Fruit fly (Drosophila melanogaster): ENCODE data around the gene CG44085.

Gene CG44085

DNA sequence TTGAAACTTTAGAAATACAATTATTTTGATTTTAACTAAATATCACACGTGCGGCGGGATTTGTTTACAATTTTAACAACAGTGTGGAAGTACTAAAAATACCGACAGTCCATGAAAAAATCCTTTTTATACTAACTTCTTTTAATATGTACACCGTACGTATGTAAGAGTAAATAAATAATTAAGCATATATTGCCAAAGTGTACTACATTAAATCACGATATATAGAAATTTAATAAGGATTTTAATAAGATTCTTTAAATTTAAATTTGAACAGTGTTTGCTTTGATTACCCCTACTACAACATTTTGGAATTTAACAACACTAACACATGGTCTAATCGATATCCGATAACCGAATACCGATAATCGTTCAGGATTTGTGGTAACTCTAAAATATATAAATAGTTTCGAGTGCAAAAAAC is 38.6 kb upstream of the CG44085 start, which contains the start of the genes Ski6 and CG16812 (continued):
- peak; percentile 46 for TF ChIP-seq onecut (GFP tag; IDR thresholded peaks at IDR 0.05)
- TF ChIP-seq dati (GFP tag; IDR thresholded peaks at IDR 0.05) = no peak
- TF ChIP-seq HLH3B (GFP tag; IDR thresholded peaks at IDR 0.05) = peak; percentile 64
- 0 out of 2 replicates have a peak, but pooled peaks have one; percentile 16 for TF ChIP-seq sisA (GFP tag; IDR thresholded peaks at IDR 0.05)
- peak; percentile 77 for TF ChIP-seq CG12155 (GFP tag; optimal IDR thresholded peaks at IDR 0.05)
- peak; percentile 81 for TF ChIP-seq CG30020 (tag; optimal IDR thresholded peaks at IDR 0.05)
- TF ChIP-seq CG14965 (GFP tag; optimal IDR thresholded peaks at IDR 0.05; ENCODE audit: borderline replicate concordance) = no peak
- TF ChIP-seq kay (GFP tag; optimal IDR thresholded peaks at IDR 0.05) = peak; percentile 52
- no peak for TF ChIP-seq tio (GFP tag; optimal IDR thresholded peaks at IDR 0.05)
- no peak for TF ChIP-seq Usf (GFP tag; optimal IDR thresholded peaks at IDR 0.05)
- TF ChIP-seq CoRest (tag; optimal IDR thresholded peaks at IDR 0.05) = peak; percentile 81
- peak; percentile 65 for TF ChIP-seq CG2116 (GFP tag; optimal IDR thresholded peaks at IDR 0.05)
- peak; percentile 83 for TF ChIP-seq CG31441 (GFP tag; IDR thresholded peaks at IDR 0.05)
- TF ChIP-seq gfzf (GFP tag; optimal IDR thresholded peaks at IDR 0.05) = peak; percentile 58
- TF ChIP-seq lbe (GFP tag; optimal IDR thresholded peaks at IDR 0.05) = no peak
- peak; percentile 83 for TF ChIP-seq CG15269 (tag; optimal IDR thresholded peaks at IDR 0.05)
- TF ChIP-seq CG15479 (GFP tag; optimal IDR thresholded peaks at IDR 0.05) = no peak
- 0 out of 3 replicates have a peak, but pooled peaks have one; percentile 31 for TF ChIP-seq CG34224 (GFP tag; IDR thresholded peaks at IDR 0.05; ENCODE audit: partially characterized antibody)
- peak; percentile 68 for TF ChIP-seq gsb-n (tag; optimal IDR thresholded peaks at IDR 0.05)
- TF ChIP-seq CG1024 (GFP tag; IDR thresholded peaks at IDR 0.05) = peak; percentile 22; the same call in 1 of the 2 replicates
- peak; percentile 56 for TF ChIP-seq CG32772 (GFP tag; IDR thresholded peaks at IDR 0.05)
- TF ChIP-seq eyg (GFP tag; optimal IDR thresholded peaks at IDR 0.05) = no peak
- TF ChIP-seq Camta (GFP tag; optimal IDR thresholded peaks at IDR 0.05) = peak; percentile 48
- TF ChIP-seq nom (GFP tag; optimal IDR thresholded peaks at IDR 0.05) = no peak
- no peak for TF ChIP-seq Dfd (GFP tag; optimal IDR thresholded peaks at IDR 0.05)
- TF ChIP-seq MBD-R2 (GFP tag; IDR thresholded peaks at IDR 0.05) = peak; percentile 60; the same call in 1 of the 2 replicates
- TF ChIP-seq fd3F (GFP tag; optimal IDR thresholded peaks at IDR 0.05) = peak; percentile 66
- TF ChIP-seq Sry-δ (GFP tag; optimal IDR thresholded peaks at IDR 0.05) = peak; percentile 42
- TF ChIP-seq GATAe (GFP tag; conservative IDR thresholded peaks at IDR 0.05) = no peak
- TF ChIP-seq Ets65A (GFP tag) = peak; percentile 79
- TF ChIP-seq CG3163 (GFP tag; optimal IDR thresholded peaks at IDR 0.05) = no peak
- peak; percentile 41 for TF ChIP-seq MESR4 (GFP tag; optimal IDR thresholded peaks at IDR 0.05)
- TF ChIP-seq Dip3 (GFP tag; optimal IDR thresholded peaks at IDR 0.05) = peak; percentile 30
- TF ChIP-seq CG13894 (tag; optimal IDR thresholded peaks at IDR 0.05) = no peak
- TF ChIP-seq CG6854 (GFP tag; optimal IDR thresholded peaks at IDR 0.05) = no peak
- no peak for TF ChIP-seq CTCF (GFP tag; optimal IDR thresholded peaks at IDR 0.05)
- no peak for TF ChIP-seq btn (GFP tag; optimal IDR thresholded peaks at IDR 0.05)
- peak; percentile 28 for TF ChIP-seq HHEX (GFP tag; optimal IDR thresholded peaks at IDR 0.05)
- TF ChIP-seq zen2 (GFP tag; IDR thresholded peaks at IDR 0.05; ENCODE audit: partially characterized antibody) = no peak
- TF ChIP-seq CG18764 (GFP tag; optimal IDR thresholded peaks at IDR 0.05) = peak; percentile 47
- TF ChIP-seq run (tag; optimal IDR thresholded peaks at IDR 0.05) = peak; percentile 45
- peak; percentile 56 for TF ChIP-seq Ssrp (tag; optimal IDR thresholded peaks at IDR 0.05)
- no peak for TF ChIP-seq inv (GFP tag; IDR thresholded peaks at IDR 0.05; ENCODE audit: partially characterized antibody)
- TF ChIP-seq lola (GFP tag; optimal IDR thresholded peaks at IDR 0.05) = peak in 1 of 3 experiments; percentile 71
- TF ChIP-seq CG12299 (tag; optimal IDR thresholded peaks at IDR 0.05) = peak; percentile 65
- peak; percentile 84 for TF ChIP-seq nmo (GFP tag; optimal IDR thresholded peaks at IDR 0.05)
- no peak for TF ChIP-seq CG1792 (GFP tag; optimal IDR thresholded peaks at IDR 0.05)
- peak; percentile 40 for TF ChIP-seq CG10431 (GFP tag; optimal IDR thresholded peaks at IDR 0.05)
- TF ChIP-seq caup (GFP tag; optimal IDR thresholded peaks at IDR 0.05; ENCODE audit: severe bottlenecking) = no peak
- TF ChIP-seq CG4360 (GFP tag; IDR thresholded peaks at IDR 0.05) = no peak
- TF ChIP-seq Bdp1 (GFP tag; optimal IDR thresholded peaks at IDR 0.05) = no peak

Data from whole organism, embryonic.